Fruit fly (Drosophila melanogaster) whole organism, embryonic: ENCODE results near the gene MCU.

ENCODE experiments used
- Atf-2 ChIP-seq: fragments of 200-800 bp; sonication (Bioruptor generic); optimal IDR thresholded peaks from 2 replicates; lab custom pipeline; 2016; ENCODE audit warnings: missing biosample characterization, missing genetic modification characterization
- CG10321 ChIP-seq: fragments of 200-800 bp; sonication (Bioruptor generic); IDR thresholded peaks from 2 replicates; pipeline ENCODE4 v1.3.6; 2022; ENCODE audit warnings: missing biosample characterization, missing genetic modification characterization
- CG12155 ChIP-seq: fragments of 200-800 bp; sonication (Bioruptor generic); optimal IDR thresholded peaks from 3 replicates; lab custom pipeline; 2016; ENCODE audit warnings: missing biosample characterization, missing genetic modification characterization
- CG1529 ChIP-seq: fragments of 200-800 bp; sonication (Bioruptor generic); optimal IDR thresholded peaks from 3 replicates; lab custom pipeline; 2018; ENCODE audit warnings: missing biosample characterization, missing genetic modification characterization
- CG1647 ChIP-seq: fragments of 200-800 bp; sonication (Bioruptor generic); optimal IDR thresholded peaks from 3 replicates; lab custom pipeline; 2016; ENCODE audit warnings: missing biosample characterization, missing genetic modification characterization
- CG17328 ChIP-seq: fragments of 200-800 bp; sonication (Bioruptor generic); IDR thresholded peaks from 2 replicates; pipeline ENCODE4 v1.3.6; 2022; ENCODE audit warnings: missing biosample characterization, missing genetic modification characterization
- CG1832 ChIP-seq: fragments of 200-800 bp; sonication (Bioruptor generic); optimal IDR thresholded peaks from 2 replicates; lab custom pipeline; 2017; ENCODE audit warnings: missing biosample characterization, mild to moderate bottlenecking, missing genetic modification characterization, inconsistent platforms
- CG30403 ChIP-seq: fragments of 200-800 bp; sonication (Bioruptor generic); optimal IDR thresholded peaks from 3 replicates; lab custom pipeline; 2016; ENCODE audit warnings: missing biosample characterization, missing genetic modification characterization
- CG30431 ChIP-seq: fragments of 200-800 bp; sonication (Bioruptor generic); optimal IDR thresholded peaks from 2 replicates; lab custom pipeline; 2017; ENCODE audit warnings: missing biosample characterization, missing genetic modification characterization
- CG32532 ChIP-seq: fragments of 200-800 bp; sonication (Bioruptor generic); IDR thresholded peaks from 2 replicates; pipeline ENCODE4 v1.3.6; 2022; ENCODE audit warnings: missing biosample characterization, missing genetic modification characterization
- CG32772 ChIP-seq: fragments of 200-800 bp; sonication (Bioruptor generic); IDR thresholded peaks from 2 replicates; pipeline ENCODE4 v1.3.6; 2022; ENCODE audit warnings: missing biosample characterization, missing genetic modification characterization
- CG42726 ChIP-seq: fragments of 200-800 bp; sonication (Bioruptor generic); IDR thresholded peaks from 2 replicates; pipeline ENCODE4 v1.3.6; 2022; ENCODE audit warnings: missing biosample characterization, missing genetic modification characterization; ENCODE audit not compliant: partially characterized antibody
- CG4707 ChIP-seq: fragments of 200-800 bp; sonication (Bioruptor generic); optimal IDR thresholded peaks from 2 replicates; lab custom pipeline; 2018; ENCODE audit warnings: missing biosample characterization, mild to moderate bottlenecking, missing genetic modification characterization, moderate library complexity
- CG6272 ChIP-seq: fragments of 200-800 bp; sonication (Bioruptor generic); IDR thresholded peaks from 2 replicates; pipeline ENCODE4 v1.3.6; 2022; ENCODE audit warnings: missing biosample characterization, missing genetic modification characterization
- CG6689 ChIP-seq: fragments of 200-800 bp; sonication (Bioruptor generic); IDR thresholded peaks from 2 replicates; pipeline ENCODE4 v1.3.6; 2022; ENCODE audit warnings: missing biosample characterization, missing genetic modification characterization
- CG7372 ChIP-seq: fragments of 200-800 bp; sonication (Bioruptor generic); IDR thresholded peaks from 2 replicates; pipeline ENCODE4 v1.3.6; 2022; ENCODE audit warnings: missing biosample characterization, missing genetic modification characterization
- CG7987 ChIP-seq: fragments of 200-800 bp; sonication (Bioruptor generic); optimal IDR thresholded peaks from 2 replicates; lab custom pipeline; 2018; ENCODE audit warnings: missing biosample characterization, mild to moderate bottlenecking, missing genetic modification characterization, moderate library complexity
- CG8478 ChIP-seq: fragments of >200 bp; optimal IDR thresholded peaks from 2 replicates; lab custom pipeline; 2018
- CG9817 ChIP-seq: fragments of 200-800 bp; sonication (Bioruptor generic); optimal IDR thresholded peaks from 2 replicates; lab custom pipeline; 2018; ENCODE audit warnings: missing biosample characterization, mild to moderate bottlenecking, missing genetic modification characterization, moderate library complexity
- Chrac-16 ChIP-seq: fragments of 200-800 bp; sonication (Bioruptor generic); optimal IDR thresholded peaks from 3 replicates; lab custom pipeline; 2016; ENCODE audit warnings: missing biosample characterization, missing genetic modification characterization
- Dref ChIP-seq: fragments of 200-800 bp; sonication (Bioruptor generic); IDR thresholded peaks from 2 replicates; pipeline ENCODE4 v1.3.6; 2022; ENCODE audit warnings: missing biosample characterization, missing genetic modification characterization
- Fer1 ChIP-seq: fragments of 200-800 bp; sonication (Bioruptor generic); optimal IDR thresholded peaks from 2 replicates; lab custom pipeline; 2017; ENCODE audit warnings: missing biosample characterization, mild to moderate bottlenecking, missing genetic modification characterization
- MESR4 ChIP-seq: fragments of 200-800 bp; sonication (Bioruptor generic); optimal IDR thresholded peaks from 2 replicates; lab custom pipeline; 2018; ENCODE audit warnings: missing biosample characterization, mild to moderate bottlenecking, missing genetic modification characterization, moderate library complexity
- Max ChIP-seq: fragments of 200-800 bp; sonication (Bioruptor generic); optimal IDR thresholded peaks from 2 replicates; lab custom pipeline; 2016; ENCODE audit warnings: missing biosample characterization, mild to moderate bottlenecking, missing genetic modification characterization
- Mes4 ChIP-seq: fragments of 200-800 bp; sonication (Bioruptor generic); optimal IDR thresholded peaks from 2 replicates; lab custom pipeline; 2016; ENCODE audit warnings: missing biosample characterization, missing genetic modification characterization
- Opbp ChIP-seq: fragments of 200-800 bp; sonication (Bioruptor generic); IDR thresholded peaks from 3 replicates; pipeline ENCODE4 v1.3.6; 2022; ENCODE audit warnings: missing biosample characterization, missing genetic modification characterization; ENCODE audit not compliant: partially characterized antibody
- Poxn ChIP-seq: fragments of 200-800 bp; sonication (Bioruptor generic); IDR thresholded peaks from 2 replicates; pipeline ENCODE4 v1.3.6; 2022; ENCODE audit warnings: missing biosample characterization, missing genetic modification characterization
- TFAM ChIP-seq: fragments of 200-800 bp; sonication (Bioruptor generic); optimal IDR thresholded peaks from 2 replicates; lab custom pipeline; 2017; ENCODE audit warnings: missing biosample characterization, missing genetic modification characterization, inconsistent platforms
- Tbp ChIP-seq: fragments of >200 bp; optimal IDR thresholded peaks from 2 replicates; lab custom pipeline; 2018; ENCODE audit warnings: missing biosample characterization, missing genetic modification characterization
- ash1 ChIP-seq: fragments of 200-800 bp; sonication (Bioruptor generic); optimal IDR thresholded peaks from 2 replicates; lab custom pipeline; 2018; ENCODE audit warnings: missing biosample characterization, mild to moderate bottlenecking, missing genetic modification characterization
- ato ChIP-seq: fragments of 200-800 bp; sonication (Bioruptor generic); IDR thresholded peaks from 2 replicates; pipeline ENCODE4 v1.3.6; 2022; ENCODE audit warnings: missing biosample characterization, missing genetic modification characterization; ENCODE audit not compliant: partially characterized antibody
- bbx ChIP-seq: fragments of 200-800 bp; sonication (Bioruptor generic); IDR thresholded peaks from 2 replicates; pipeline ENCODE4 v1.3.6; 2022; ENCODE audit warnings: missing biosample characterization, missing genetic modification characterization; ENCODE audit not compliant: partially characterized antibody
- bowl ChIP-seq: fragments of 200-800 bp; sonication (Bioruptor generic); IDR thresholded peaks from 2 replicates; pipeline ENCODE4 v1.3.6; 2022; ENCODE audit warnings: missing biosample characterization, missing genetic modification characterization
- cas ChIP-seq: fragments of 200-800 bp; sonication (Bioruptor generic); IDR thresholded peaks from 2 replicates; pipeline ENCODE4 v1.3.6; 2022; ENCODE audit warnings: missing biosample characterization, missing genetic modification characterization
- caup ChIP-seq: fragments of 200-800 bp; sonication (Bioruptor generic); optimal IDR thresholded peaks from 3 replicates; lab custom pipeline; 2017; ENCODE audit warnings: missing biosample characterization, mild to moderate bottlenecking, missing genetic modification characterization, moderate library complexity; ENCODE audit not compliant: severe bottlenecking
- eyg ChIP-seq: fragments of 200-800 bp; sonication (Bioruptor generic); optimal IDR thresholded peaks from 3 replicates; lab custom pipeline; 2016; ENCODE audit warnings: missing biosample characterization, missing genetic modification characterization
- fd64A ChIP-seq: fragments of 200-800 bp; sonication (Bioruptor generic); optimal IDR thresholded peaks from 3 replicates; lab custom pipeline; 2018; ENCODE audit warnings: missing biosample characterization, mild to moderate bottlenecking, missing genetic modification characterization
- gcm2 ChIP-seq: fragments of 200-800 bp; sonication (Bioruptor generic); optimal IDR thresholded peaks from 2 replicates; lab custom pipeline; 2016; ENCODE audit warnings: missing biosample characterization, missing genetic modification characterization
- hbn ChIP-seq: fragments of 200-800 bp; sonication (Bioruptor generic); IDR thresholded peaks from 2 replicates; pipeline ENCODE4 v1.3.6; 2022; ENCODE audit warnings: missing biosample characterization, missing genetic modification characterization; ENCODE audit not compliant: partially characterized antibody
- klu ChIP-seq: fragments of 200-800 bp; sonication (Bioruptor generic); IDR thresholded peaks from 2 replicates; pipeline ENCODE4 v1.3.6; 2022; ENCODE audit warnings: missing biosample characterization, missing genetic modification characterization
- kni ChIP-seq: fragments of 200-800 bp; sonication (Bioruptor generic); optimal IDR thresholded peaks from 3 replicates; lab custom pipeline; 2017; ENCODE audit warnings: mild to moderate bottlenecking, missing biosample characterization, missing genetic modification reagents, missing genetic modification characterization
- lilli ChIP-seq: fragments of 200-800 bp; sonication (Bioruptor generic); optimal IDR thresholded peaks from 3 replicates; lab custom pipeline; 2016; ENCODE audit warnings: missing biosample characterization, missing genetic modification characterization
- luna ChIP-seq: fragments of 200-800 bp; sonication (Bioruptor generic); optimal IDR thresholded peaks from 2 replicates; lab custom pipeline; 2016; ENCODE audit warnings: missing biosample characterization, missing genetic modification characterization
- mld ChIP-seq: fragments of 200-800 bp; sonication (Bioruptor generic); IDR thresholded peaks from 3 replicates; pipeline ENCODE4 v1.3.6; 2022; ENCODE audit warnings: missing biosample characterization, missing genetic modification characterization; ENCODE audit not compliant: partially characterized antibody
- nom ChIP-seq: fragments of 200-800 bp; sonication (Bioruptor generic); optimal IDR thresholded peaks from 2 replicates; lab custom pipeline; 2017; ENCODE audit warnings: missing biosample characterization, missing genetic modification characterization, mild to moderate bottlenecking, moderate library complexity, missing genetic modification reagents
- oc ChIP-seq: fragments of 200-800 bp; sonication (Bioruptor generic); optimal IDR thresholded peaks from 2 replicates; lab custom pipeline; 2018; ENCODE audit warnings: missing biosample characterization, mild to moderate bottlenecking, missing genetic modification characterization, moderate library complexity
- pb ChIP-seq: fragments of 200-800 bp; sonication (Bioruptor generic); optimal IDR thresholded peaks from 3 replicates; lab custom pipeline; 2016; ENCODE audit warnings: missing biosample characterization, missing genetic modification characterization
- seq ChIP-seq: fragments of 200-800 bp; sonication (Bioruptor generic); IDR thresholded peaks from 2 replicates; pipeline ENCODE4 v1.3.6; 2022; ENCODE audit warnings: missing biosample characterization, missing genetic modification characterization
- tll ChIP-seq, 2 experiments: fragments of 200-800 bp in 1 of 2; fragments of >200 bp in 1 of 2; sonication (Bioruptor generic) in 1 of 2; optimal IDR thresholded peaks; 2 replicates each; lab custom pipeline; 2017 to 2019; ENCODE audit warnings: missing biosample characterization in 2 of 2, missing genetic modification characterization in 2 of 2, mild to moderate bottlenecking in 1 of 2, moderate library complexity in 1 of 2
- vfl ChIP-seq: fragments of 200-800 bp; sonication (Bioruptor generic); optimal IDR thresholded peaks from 2 replicates; lab custom pipeline; 2016; ENCODE audit warnings: missing biosample characterization, missing genetic modification characterization
- vvl ChIP-seq: fragments of 200-800 bp; sonication (Bioruptor generic); IDR thresholded peaks from 2 replicates; pipeline ENCODE4 v1.3.6; 2022; ENCODE audit warnings: missing biosample characterization, missing genetic modification characterization
- wek ChIP-seq: fragments of 200-800 bp; sonication (Bioruptor generic); optimal IDR thresholded peaks from 3 replicates; lab custom pipeline; 2018; ENCODE audit warnings: missing biosample characterization, mild to moderate bottlenecking, missing genetic modification characterization, moderate library complexity

MCU gene

dm6 chr3L:6522785-6523184, 27.8 kb upstream of the MCU start (continued):
- TF ChIP-seq CG9817 (no peak), tll (GFP tag; optimal IDR thresholded peaks at IDR 0.05; lab: Kevin White, UChicago) (no peak), Dref (GFP tag; lab: Robert Waterston, UW) (no peak), Atf-2 (no peak), lilli (GFP tag; lab: Kevin White, UChicago) (no peak), CG7987 (GFP tag; lab: Kevin White, UChicago) (peak; percentile 40), klu (no peak), CG1529 (GFP tag; lab: Kevin White, UChicago) (peak; percentile 19), CG8478 (lab: Kevin White, UChicago) (no peak), CG30403 (GFP tag; lab: Kevin White, UChicago) (no peak), eyg (GFP tag; lab: Kevin White, UChicago) (no peak), cas (GFP tag; lab: Robert Waterston, UW) (no peak), vfl (GFP tag; lab: Kevin White, UChicago) (no peak), TFAM (GFP tag; lab: Kevin White, UChicago) (no peak), CG1647 (no peak), Chrac-16 (GFP tag; lab: Kevin White, UChicago) (no peak), ash1 (no peak), kni (GFP tag; lab: Kevin White, UChicago) (peak; percentile 52), pb (GFP tag; lab: Kevin White, UChicago) (no peak), CG32772 (GFP tag; lab: Robert Waterston, UW) (no peak), nom (GFP tag; lab: Kevin White, UChicago) (no peak), CG1832 (GFP tag; lab: Kevin White, UChicago) (no peak), Tbp (GFP tag; lab: Kevin White, UChicago) (no peak), bowl (GFP tag; lab: Robert Waterston, UW) (no peak), CG10321 (GFP tag; lab: Robert Waterston, UW) (no peak), CG30431 (GFP tag; lab: Kevin White, UChicago) (no peak), caup (GFP tag; lab: Kevin White, UChicago) (peak; percentile 42), CG6689 (GFP tag; lab: Robert Waterston, UW) (no peak), hbn (no peak), luna (no peak), MESR4 (no peak), CG12155 (GFP tag; lab: Kevin White, UChicago) (no peak), fd64A (GFP tag; lab: Kevin White, UChicago) (peak; percentile 35), ato (GFP tag; lab: Robert Waterston, UW) (no peak), CG42726 (GFP tag; lab: Robert Waterston, UW) (no peak), CG32532 (GFP tag; lab: Robert Waterston, UW) (no peak), Poxn (GFP tag; lab: Robert Waterston, UW) (no peak), oc (tag; lab: Kevin White, UChicago) (no peak), wek (GFP tag; lab: Kevin White, UChicago) (peak; percentile 48), CG7372 (GFP tag; lab: Robert Waterston, UW) (no peak), CG6272 (GFP tag; lab: Robert Waterston, UW) (no peak), CG4707 (GFP tag; lab: Kevin White, UChicago) (peak; percentile 51), bbx (GFP tag; lab: Robert Waterston, UW) (no peak), Fer1 (GFP tag; lab: Kevin White, UChicago) (no peak), gcm2 (no peak), seq (GFP tag; lab: Robert Waterston, UW) (no peak), Mes4 (no peak), Opbp (GFP tag; lab: Robert Waterston, UW) (no peak), Max (GFP tag; lab: Kevin White, UChicago) (no peak), vvl (GFP tag; lab: Robert Waterston, UW) (no peak), mld (GFP tag; lab: Robert Waterston, UW) (no peak), CG17328 (no peak)
